Fruit fly (Drosophila melanogaster) whole organism, prepupa: ENCODE results near the gene Rtel1.
A peak's percentile ranks its signal among the peaks of the same experiment; 100 is the strongest.

ENCODE experiments used
- Blimp-1 ChIP-seq: fragments of 200-800 bp; sonication (Bioruptor generic); optimal IDR thresholded peaks from 3 replicates; lab custom pipeline; 2017; ENCODE audit warnings: missing biosample characterization, missing genetic modification characterization, mild to moderate bottlenecking, moderate library complexity, missing genetic modification reagents
- CG10669 ChIP-seq: fragments of 200-800 bp; sonication (Bioruptor generic); optimal IDR thresholded peaks from 3 replicates; lab custom pipeline; 2018; ENCODE audit warnings: missing biosample characterization, mild to moderate bottlenecking, missing genetic modification characterization, moderate library complexity
- CG11762 ChIP-seq: fragments of 200-800 bp; sonication (Bioruptor generic); optimal IDR thresholded peaks from 3 replicates; lab custom pipeline; 2016; ENCODE audit warnings: missing biosample characterization, missing genetic modification characterization; ENCODE audit not compliant: insufficient read depth
- CG11902 ChIP-seq: fragments of 200-800 bp; sonication (Bioruptor generic); optimal IDR thresholded peaks from 3 replicates; lab custom pipeline; 2016; ENCODE audit warnings: missing biosample characterization, missing genetic modification characterization
- CG15336 ChIP-seq: fragments of 200-800 bp; sonication (Bioruptor generic); IDR thresholded peaks from 2 replicates; pipeline ENCODE4 v1.3.6; 2022; ENCODE audit warnings: missing biosample characterization, missing genetic modification characterization
- CG1621 ChIP-seq: fragments of 200-800 bp; sonication (Bioruptor generic); optimal IDR thresholded peaks from 3 replicates; lab custom pipeline; 2018; ENCODE audit warnings: missing biosample characterization, mild to moderate bottlenecking, missing genetic modification characterization
- CG16779 ChIP-seq: fragments of 200-800 bp; sonication (Bioruptor generic); optimal IDR thresholded peaks from 3 replicates; lab custom pipeline; 2017; ENCODE audit warnings: missing biosample characterization, mild to moderate bottlenecking, missing genetic modification characterization
- CG3032 ChIP-seq: fragments of 200-800 bp; optimal IDR thresholded peaks from 2 replicates; lab custom pipeline; 2019; ENCODE audit warnings: missing biosample characterization, mild to moderate bottlenecking, missing genetic modification characterization, moderate library complexity
- CG31627 ChIP-seq: fragments of 200-800 bp; sonication (Bioruptor generic); optimal IDR thresholded peaks from 3 replicates; lab custom pipeline; 2016; ENCODE audit warnings: missing biosample characterization, missing genetic modification characterization
- CG32006 ChIP-seq: fragments of 200-800 bp; sonication (Bioruptor generic); optimal IDR thresholded peaks from 3 replicates; lab custom pipeline; 2017; ENCODE audit warnings: missing biosample characterization, mild to moderate bottlenecking, missing genetic modification characterization
- CG6163 ChIP-seq: fragments of 200-800 bp; sonication (Bioruptor generic); IDR thresholded peaks from 3 replicates; pipeline ENCODE4 v1.3.6; 2022; ENCODE audit warnings: missing biosample characterization, missing genetic modification characterization
- CG6276 ChIP-seq: fragments of 200-800 bp; sonication (Bioruptor generic); optimal IDR thresholded peaks from 2 replicates; lab custom pipeline; 2017; ENCODE audit warnings: missing biosample characterization, mild to moderate bottlenecking, missing genetic modification characterization
- CG6792 ChIP-seq: fragments of 200-800 bp; sonication (Bioruptor generic); optimal IDR thresholded peaks from 3 replicates; lab custom pipeline; 2016; ENCODE audit warnings: missing biosample characterization, missing genetic modification characterization
- CG6808 ChIP-seq: fragments of 200-800 bp; sonication (Bioruptor generic); optimal IDR thresholded peaks from 3 replicates; lab custom pipeline; 2017; ENCODE audit warnings: missing biosample characterization, missing genetic modification characterization, mild to moderate bottlenecking, moderate library complexity, missing genetic modification reagents
- CG7368 ChIP-seq: fragments of 200-800 bp; sonication (Bioruptor generic); optimal IDR thresholded peaks from 3 replicates; lab custom pipeline; 2016; ENCODE audit warnings: missing biosample characterization, missing genetic modification characterization
- CG8119 ChIP-seq: fragments of 200-800 bp; sonication (Bioruptor generic); IDR thresholded peaks from 3 replicates; pipeline ENCODE4 v1.3.6; 2022; ENCODE audit warnings: missing biosample characterization, missing genetic modification characterization
- CG8319 ChIP-seq: fragments of 200-800 bp; sonication (Bioruptor generic); optimal IDR thresholded peaks from 3 replicates; lab custom pipeline; 2016; ENCODE audit warnings: missing biosample characterization, missing genetic modification characterization
- CG9139 ChIP-seq: fragments of 200-800 bp; sonication (Bioruptor generic); optimal IDR thresholded peaks from 3 replicates; lab custom pipeline; 2017; ENCODE audit warnings: missing biosample characterization, mild to moderate bottlenecking, missing genetic modification characterization
- Eip75B ChIP-seq: fragments of 200-800 bp; sonication (Bioruptor generic); optimal IDR thresholded peaks from 3 replicates; lab custom pipeline; 2016; ENCODE audit warnings: missing biosample characterization, missing genetic modification characterization
- Eip78C ChIP-seq: fragments of 200-800 bp; sonication (Bioruptor generic); peaks from one replicate; lab custom pipeline; 2016; ENCODE audit warnings: missing biosample characterization, missing genetic modification characterization
- Eip93F ChIP-seq: fragments of 200-800 bp; sonication (Bioruptor generic); optimal IDR thresholded peaks from 2 replicates; lab custom pipeline; 2016; ENCODE audit warnings: missing biosample characterization, mild to moderate bottlenecking, missing genetic modification characterization
- Ets21C ChIP-seq: fragments of 200-800 bp; sonication (Bioruptor generic); optimal IDR thresholded peaks from 3 replicates; lab custom pipeline; 2016; ENCODE audit warnings: missing biosample characterization, missing genetic modification characterization
- Ets96B ChIP-seq: fragments of 200-800 bp; optimal IDR thresholded peaks from 2 replicates; lab custom pipeline; 2019; ENCODE audit warnings: missing biosample characterization, mild to moderate bottlenecking, missing genetic modification characterization, moderate library complexity
- Gug ChIP-seq: fragments of 200-800 bp; sonication (Bioruptor generic); IDR thresholded peaks from 2 replicates; pipeline ENCODE4 v1.3.6; 2022; ENCODE audit warnings: missing biosample characterization, missing genetic modification characterization
- Hr38 ChIP-seq: sonication (Bioruptor generic); optimal IDR thresholded peaks from 2 replicates; lab custom pipeline; 2016; ENCODE audit warnings: missing biosample characterization, missing genetic modification characterization
- Hr4 ChIP-seq: fragments of 200-800 bp; sonication (Bioruptor generic); optimal IDR thresholded peaks from 3 replicates; lab custom pipeline; 2016; ENCODE audit warnings: missing biosample characterization, missing genetic modification characterization
- Lpt ChIP-seq: fragments of 200-800 bp; sonication (Bioruptor generic); optimal IDR thresholded peaks from 3 replicates; lab custom pipeline; 2016; ENCODE audit warnings: missing biosample characterization, missing genetic modification characterization
- Met ChIP-seq: fragments of 200-800 bp; sonication (Bioruptor generic); optimal IDR thresholded peaks from 3 replicates; lab custom pipeline; 2016; ENCODE audit warnings: missing biosample characterization, missing genetic modification characterization
- OdsH ChIP-seq: fragments of 200-800 bp; sonication (Bioruptor generic); optimal IDR thresholded peaks from 3 replicates; lab custom pipeline; 2016; ENCODE audit warnings: missing biosample characterization, missing genetic modification characterization
- Sox102F ChIP-seq: fragments of 200-800 bp; sonication (Bioruptor generic); optimal IDR thresholded peaks from 2 replicates; lab custom pipeline; 2016; ENCODE audit warnings: missing biosample characterization, mild to moderate bottlenecking, missing genetic modification characterization
- Sox14 ChIP-seq: fragments of 200-800 bp; sonication (Bioruptor generic); optimal IDR thresholded peaks from 3 replicates; lab custom pipeline; 2016; ENCODE audit warnings: missing biosample characterization, missing genetic modification characterization
- Sox15 ChIP-seq: fragments of 200-800 bp; sonication (Bioruptor generic); optimal IDR thresholded peaks from 3 replicates; lab custom pipeline; 2016; ENCODE audit warnings: missing biosample characterization, missing genetic modification characterization
- achi ChIP-seq: fragments of 200-800 bp; sonication (Bioruptor generic); optimal IDR thresholded peaks from 3 replicates; lab custom pipeline; 2016; ENCODE audit warnings: missing biosample characterization, missing genetic modification characterization
- acj6 ChIP-seq: fragments of 200-800 bp; sonication (Bioruptor generic); optimal IDR thresholded peaks from 3 replicates; lab custom pipeline; 2016; ENCODE audit warnings: missing biosample characterization, missing genetic modification characterization
- dac ChIP-seq: fragments of 200-800 bp; sonication (Bioruptor generic); optimal IDR thresholded peaks from 2 replicates; lab custom pipeline; 2017; ENCODE audit warnings: missing biosample characterization, mild to moderate bottlenecking, missing genetic modification characterization
- dsx ChIP-seq: fragments of 200-800 bp; optimal IDR thresholded peaks from 3 replicates; lab custom pipeline; 2019; ENCODE audit warnings: missing biosample characterization, mild to moderate bottlenecking, missing genetic modification characterization, moderate library complexity; ENCODE audit not compliant: poor library complexity, severe bottlenecking
- eg ChIP-seq: fragments of 200-800 bp; sonication (Bioruptor generic); IDR thresholded peaks from 3 replicates; pipeline ENCODE4 v1.3.6; 2022; ENCODE audit warnings: missing biosample characterization, missing genetic modification characterization
- fd59A ChIP-seq: fragments of 200-800 bp; sonication (Bioruptor generic); optimal IDR thresholded peaks from 2 replicates; lab custom pipeline; 2017; ENCODE audit warnings: missing biosample characterization, mild to moderate bottlenecking, missing genetic modification characterization, missing genetic modification reagents
- fkh ChIP-seq: fragments of 200-800 bp; sonication (Bioruptor generic); optimal IDR thresholded peaks from 3 replicates; lab custom pipeline; 2017; ENCODE audit warnings: missing biosample characterization, mild to moderate bottlenecking, missing genetic modification characterization, moderate library complexity
- lz ChIP-seq: fragments of 200-800 bp; sonication (Bioruptor generic); optimal IDR thresholded peaks from 3 replicates; lab custom pipeline; 2016; ENCODE audit warnings: missing biosample characterization, missing genetic modification characterization
- pdm3 ChIP-seq: fragments of 200-800 bp; sonication (Bioruptor generic); optimal IDR thresholded peaks from 3 replicates; lab custom pipeline; 2016; ENCODE audit warnings: missing biosample characterization, missing genetic modification characterization
- salr ChIP-seq, 2 experiments: fragments of 200-800 bp; sonication (Bioruptor generic); optimal IDR thresholded peaks; 3 replicates each; lab custom pipeline; 2016 to 2018; ENCODE audit warnings: missing biosample characterization in 2 of 2, missing genetic modification characterization in 2 of 2, mild to moderate bottlenecking in 1 of 2
- spab ChIP-seq: fragments of 200-800 bp; sonication (Bioruptor generic); optimal IDR thresholded peaks from 2 replicates; lab custom pipeline; 2017; ENCODE audit warnings: missing biosample characterization, mild to moderate bottlenecking, missing genetic modification characterization, missing genetic modification reagents
- ss ChIP-seq, 2 experiments: fragments of 200-800 bp; sonication (Bioruptor generic); optimal IDR thresholded peaks; 2 replicates in 1 of 2; 3 replicates in 1 of 2; lab custom pipeline; 2017 to 2018; ENCODE audit warnings: mild to moderate bottlenecking in 2 of 2, missing biosample characterization in 2 of 2, missing genetic modification characterization in 2 of 2, moderate library complexity in 1 of 2
- svp ChIP-seq: fragments of 200-800 bp; sonication (Bioruptor generic); peaks from one replicate; lab custom pipeline; 2016; ENCODE audit warnings: missing biosample characterization, missing genetic modification characterization
- topi ChIP-seq: fragments of 200-800 bp; sonication (Bioruptor generic); optimal IDR thresholded peaks from 3 replicates; lab custom pipeline; 2016; ENCODE audit warnings: missing biosample characterization, missing genetic modification characterization
- vri ChIP-seq: fragments of 200-800 bp; sonication (Bioruptor generic); optimal IDR thresholded peaks from 3 replicates; lab custom pipeline; 2016; ENCODE audit warnings: missing biosample characterization, mild to moderate bottlenecking, missing genetic modification characterization

The Rtel1 gene

DNA sequence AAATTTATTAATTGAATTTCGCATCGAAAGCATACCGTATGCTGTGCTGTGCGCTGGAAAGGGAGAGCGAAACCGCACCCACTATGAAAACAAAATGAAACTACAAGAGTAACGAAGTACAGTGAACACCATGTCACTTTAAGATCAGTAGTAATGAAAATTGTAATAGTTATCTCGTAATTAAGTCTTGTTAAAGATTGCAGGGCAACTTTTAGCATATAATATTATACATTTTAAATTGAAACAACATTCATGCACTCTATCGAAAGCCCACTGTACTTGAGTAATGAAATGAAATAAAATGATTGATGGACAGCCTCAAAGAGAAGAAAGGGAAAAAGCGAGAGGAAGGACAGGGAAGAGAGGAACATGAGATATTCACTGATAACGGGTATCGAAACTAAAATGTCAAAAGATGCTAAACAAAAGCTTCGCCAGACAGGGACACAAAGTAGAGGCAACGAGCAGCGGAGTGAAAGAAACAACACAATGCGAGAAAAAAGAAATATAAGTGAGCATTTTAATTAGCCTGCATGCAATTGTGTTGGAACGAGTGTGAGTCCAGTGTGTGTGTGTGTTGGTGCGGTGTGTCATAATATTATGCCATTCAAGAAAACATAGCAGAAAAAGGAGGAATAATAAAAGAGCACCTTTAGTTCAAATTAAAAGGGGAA is 12.1 kb upstream of the Rtel1 start (continued):
- TF ChIP-seq Gug, result peak; percentile 89
- peak; percentile 72 for TF ChIP-seq CG11902 (GFP tag; lab: Kevin White, UChicago)
- TF ChIP-seq fd59A (GFP tag; lab: Kevin White, UChicago), result peak; percentile 81
- peak; percentile 71 for TF ChIP-seq CG16779 (tag; lab: Kevin White, UChicago)
- peak; percentile 97 for TF ChIP-seq svp (GFP tag; lab: Kevin White, UChicago)
- peak; percentile 43 for TF ChIP-seq Blimp-1 (GFP tag; lab: Kevin White, UChicago)
- peak; percentile 95 for TF ChIP-seq Met (GFP tag; lab: Kevin White, UChicago)
- TF ChIP-seq topi (GFP tag; lab: Kevin White, UChicago), result peak; percentile 89
- TF ChIP-seq OdsH, result peak; percentile 94
- TF ChIP-seq fkh (GFP tag; lab: Kevin White, UChicago), result peak; percentile 18
- TF ChIP-seq eg (GFP tag; lab: Robert Waterston, UW), result peak; percentile 93
- TF ChIP-seq Hr38 (GFP tag; lab: Kevin White, UChicago), result no peak
- peak; percentile 83 for TF ChIP-seq CG10669 (GFP tag; lab: Kevin White, UChicago)
- TF ChIP-seq CG8119 (GFP tag; lab: Robert Waterston, UW), result peak; percentile 88
- TF ChIP-seq pdm3 (GFP tag; lab: Kevin White, UChicago), result peak; percentile 95
- peak; percentile 76 to 93 for TF ChIP-seq ss (GFP tag; optimal IDR thresholded peaks at IDR 0.05; lab: Kevin White, UChicago)
- TF ChIP-seq Sox102F, result peak; percentile 92
- peak; percentile 87 for TF ChIP-seq CG1621 (tag; lab: Kevin White, UChicago)

DNA sequence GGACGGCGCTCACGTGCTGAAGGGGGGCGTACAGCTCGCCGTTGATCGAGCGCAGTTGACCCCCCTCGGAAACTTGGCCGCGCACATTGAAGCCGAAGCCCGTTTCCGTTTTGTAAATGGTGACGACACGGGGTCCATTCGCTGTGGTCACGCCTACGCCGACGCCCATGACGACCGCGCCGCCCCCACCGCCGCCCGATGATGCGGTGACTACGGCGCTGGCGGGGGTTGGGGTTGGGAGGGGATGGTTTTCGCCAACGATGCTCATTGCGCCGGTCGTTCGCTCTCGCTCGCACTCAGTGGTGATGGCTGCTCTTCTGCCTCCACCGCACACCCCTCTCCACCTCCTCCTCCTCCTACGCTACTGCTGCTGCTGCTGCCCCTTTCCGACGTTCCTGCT is 10.4 kb upstream of the Rtel1 start:
- TF ChIP-seq spab (GFP tag; lab: Kevin White, UChicago) (no peak), CG32006 (GFP tag; lab: Kevin White, UChicago) (peak; percentile 34), CG11762 (GFP tag; lab: Kevin White, UChicago) (no peak), ss (GFP tag; optimal IDR thresholded peaks at IDR 0.05; lab: Kevin White, UChicago) (no peak), CG31627 (GFP tag; lab: Kevin White, UChicago) (peak; percentile 45), fd59A (GFP tag; lab: Kevin White, UChicago) (no peak), vri (GFP tag; lab: Kevin White, UChicago) (no peak), lz (GFP tag; lab: Kevin White, UChicago) (no peak), Met (GFP tag; lab: Kevin White, UChicago) (no peak), CG16779 (tag; lab: Kevin White, UChicago) (no peak), CG1621 (tag; lab: Kevin White, UChicago) (peak; percentile 36), CG6792 (GFP tag; lab: Kevin White, UChicago) (peak; percentile 33), CG15336 (0 out of 2 replicates have a peak, but pooled peaks have one; percentile 31), CG3032 (tag; lab: Kevin White, UChicago) (peak; percentile 11), OdsH (peak; percentile 9), Eip93F (no peak), Ets96B (tag; lab: Kevin White, UChicago) (peak; percentile 24), dsx (GFP tag; lab: Kevin White, UChicago) (no peak), Eip78C (GFP tag; lab: Kevin White, UChicago) (no peak), CG6276 (GFP tag; lab: Kevin White, UChicago) (peak; percentile 21), Eip75B (peak; percentile 1), fkh (GFP tag; lab: Kevin White, UChicago) (no peak), CG6163 (GFP tag; lab: Robert Waterston, UW) (peak; percentile 66), acj6 (GFP tag; lab: Kevin White, UChicago) (peak; percentile 11), Sox14 (GFP tag; lab: Kevin White, UChicago) (peak; percentile 2), Lpt (GFP tag; lab: Kevin White, UChicago) (no peak), achi (GFP tag; lab: Kevin White, UChicago) (peak; percentile 17), CG8319 (GFP tag; lab: Kevin White, UChicago) (no peak), Hr4 (GFP tag; lab: Kevin White, UChicago) (peak; percentile 25), CG7368 (GFP tag; lab: Kevin White, UChicago) (peak; percentile 32), Sox15 (peak; percentile 4), Ets21C (no peak), Hr38 (GFP tag; lab: Kevin White, UChicago) (no peak), CG6808 (GFP tag; lab: Kevin White, UChicago) (peak; percentile 15), dac (GFP tag; lab: Kevin White, UChicago) (no peak), topi (GFP tag; lab: Kevin White, UChicago) (no peak), CG9139 (GFP tag; lab: Kevin White, UChicago) (peak; percentile 12), salr (GFP tag; optimal IDR thresholded peaks at IDR 0.05; lab: Kevin White, UChicago) (no peak), svp (GFP tag; lab: Kevin White, UChicago) (no peak), CG11902 (GFP tag; lab: Kevin White, UChicago) (no peak)
